Fruit fly (Drosophila melanogaster) whole organism, prepupa: ENCODE results near the gene Jon65Aiv.

Experiments
- CG16779 ChIP-seq: fragments of 200-800 bp; sonication (Bioruptor generic); optimal IDR thresholded peaks from 3 replicates; lab custom pipeline; 2017; ENCODE audit warnings: missing biosample characterization, mild to moderate bottlenecking, missing genetic modification characterization
- CG31627 ChIP-seq: fragments of 200-800 bp; sonication (Bioruptor generic); optimal IDR thresholded peaks from 3 replicates; lab custom pipeline; 2016; ENCODE audit warnings: missing biosample characterization, missing genetic modification characterization
- CG4318 ChIP-seq: fragments of 200-800 bp; sonication (Bioruptor generic); optimal IDR thresholded peaks from 3 replicates; lab custom pipeline; 2017; ENCODE audit warnings: missing biosample characterization, mild to moderate bottlenecking, missing genetic modification characterization
- CG8632 ChIP-seq: fragments of 200-800 bp; sonication (Bioruptor generic); optimal IDR thresholded peaks from 3 replicates; lab custom pipeline; 2016; ENCODE audit warnings: missing biosample characterization, missing genetic modification characterization
- Eip93F ChIP-seq: fragments of 200-800 bp; sonication (Bioruptor generic); optimal IDR thresholded peaks from 2 replicates; lab custom pipeline; 2016; ENCODE audit warnings: missing biosample characterization, mild to moderate bottlenecking, missing genetic modification characterization
- Gug ChIP-seq: fragments of 200-800 bp; sonication (Bioruptor generic); IDR thresholded peaks from 2 replicates; pipeline ENCODE4 v1.3.6; 2022; ENCODE audit warnings: missing biosample characterization, missing genetic modification characterization
- Lpt ChIP-seq: fragments of 200-800 bp; sonication (Bioruptor generic); optimal IDR thresholded peaks from 3 replicates; lab custom pipeline; 2016; ENCODE audit warnings: missing biosample characterization, missing genetic modification characterization
- Smox ChIP-seq: fragments of 200-800 bp; sonication (Bioruptor generic); optimal IDR thresholded peaks from 3 replicates; lab custom pipeline; 2016; ENCODE audit warnings: missing biosample characterization, missing genetic modification characterization
- esn ChIP-seq: fragments of 200-800 bp; sonication (Bioruptor generic); optimal IDR thresholded peaks from 2 replicates; lab custom pipeline; 2016; ENCODE audit warnings: missing biosample characterization, mild to moderate bottlenecking, missing genetic modification characterization, moderate library complexity

DNA sequence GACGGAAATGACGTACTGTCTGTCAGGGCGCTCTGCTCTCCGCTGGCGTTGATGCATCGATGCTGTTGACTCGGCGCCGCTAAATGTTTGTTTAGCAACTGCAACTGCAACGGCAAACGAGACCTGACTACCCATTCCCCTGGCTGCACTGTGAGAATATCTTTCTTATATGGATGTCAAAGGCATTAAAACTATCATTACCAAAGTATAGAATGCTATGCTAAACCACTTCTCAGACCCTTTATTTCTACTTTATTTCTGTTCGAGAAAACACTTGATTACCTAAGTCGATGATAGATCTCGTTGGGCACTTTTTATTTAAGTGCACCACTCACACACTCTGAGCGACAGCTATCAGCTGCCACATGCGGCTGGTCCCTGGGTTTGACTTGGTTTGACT lies 16.8 kb upstream of the Jon65Aiv start:
- no peak for TF ChIP-seq CG31627 (GFP tag; lab: Kevin White, UChicago)
- no peak for TF ChIP-seq Smox (GFP tag; lab: Kevin White, UChicago)
- TF ChIP-seq Lpt (GFP tag; lab: Kevin White, UChicago): no peak
- TF ChIP-seq Eip93F (GFP tag; lab: Kevin White, UChicago): no peak
- TF ChIP-seq CG16779: no peak
- TF ChIP-seq CG8632 (GFP tag; lab: Kevin White, UChicago): no peak
- TF ChIP-seq Gug: no peak
- TF ChIP-seq CG4318 (GFP tag; lab: Kevin White, UChicago): no peak
- TF ChIP-seq esn: no peak
